Fruit fly (Drosophila melanogaster) whole organism, embryonic: ENCODE measurements around the gene CG43347.

Experiments
- Awh ChIP-seq: fragments of 200-800 bp; sonication (Bioruptor generic); IDR thresholded peaks from 2 replicates; pipeline ENCODE4, ENCODE4 v1.3.6; 2022; ENCODE audit warnings: missing biosample characterization, missing genetic modification characterization
- BEAF-32 ChIP-seq: fragments of 200-800 bp; sonication (Bioruptor generic); optimal IDR thresholded peaks from 3 replicates; lab custom pipeline; 2017; ENCODE audit warnings: missing biosample characterization, missing genetic modification characterization, mild to moderate bottlenecking, moderate library complexity, missing genetic modification reagents
- Bgb ChIP-seq: fragments of 200-800 bp; sonication (Bioruptor generic); IDR thresholded peaks from 2 replicates; pipeline ENCODE4 v1.3.6; 2022; ENCODE audit warnings: missing biosample characterization, missing genetic modification characterization; ENCODE audit not compliant: partially characterized antibody
- Blimp-1 ChIP-seq: fragments of 200-800 bp; sonication (Bioruptor generic); optimal IDR thresholded peaks from 3 replicates; lab custom pipeline; 2018; ENCODE audit warnings: missing biosample characterization, missing genetic modification characterization, mild to moderate bottlenecking, moderate library complexity, missing genetic modification reagents
- CG11696 ChIP-seq: fragments of 200-800 bp; sonication (Bioruptor generic); IDR thresholded peaks from 2 replicates; pipeline ENCODE4 v1.3.6; 2022; ENCODE audit warnings: missing biosample characterization, missing genetic modification characterization
- CG12299 ChIP-seq: fragments of 200-800 bp; sonication (Bioruptor generic); optimal IDR thresholded peaks from 2 replicates; lab custom pipeline; 2018; ENCODE audit warnings: missing biosample characterization, mild to moderate bottlenecking, missing genetic modification characterization
- CG12769 ChIP-seq: fragments of 200-800 bp; sonication (Bioruptor generic); optimal IDR thresholded peaks from 2 replicates; lab custom pipeline; 2019; ENCODE audit warnings: missing biosample characterization, mild to moderate bottlenecking, missing genetic modification characterization, moderate library complexity
- CG13287 ChIP-seq: fragments of 200-800 bp; sonication (Bioruptor generic); IDR thresholded peaks from 2 replicates; pipeline ENCODE4 v1.3.6; 2022; ENCODE audit warnings: missing biosample characterization, missing genetic modification characterization; ENCODE audit not compliant: partially characterized antibody
- CG16813 ChIP-seq: fragments of 200-800 bp; sonication (Bioruptor generic); IDR thresholded peaks from 3 replicates; pipeline ENCODE4 v1.3.6; 2022; ENCODE audit warnings: missing biosample characterization, missing genetic modification characterization; ENCODE audit not compliant: partially characterized antibody
- CG17359 ChIP-seq: fragments of 200-800 bp; sonication (Bioruptor generic); optimal IDR thresholded peaks from 3 replicates; lab custom pipeline; 2018; ENCODE audit warnings: missing biosample characterization, mild to moderate bottlenecking, missing genetic modification characterization, moderate library complexity
- CG17829 ChIP-seq: fragments of 200-800 bp; optimal IDR thresholded peaks from 2 replicates; lab custom pipeline; 2019; ENCODE audit warnings: missing biosample characterization, mild to moderate bottlenecking, missing genetic modification characterization, moderate library complexity
- CG18476 ChIP-seq: fragments of 200-800 bp; sonication (Bioruptor generic); optimal IDR thresholded peaks from 2 replicates; lab custom pipeline; 2016; ENCODE audit warnings: missing biosample characterization, mild to moderate bottlenecking, missing genetic modification characterization
- CG2712 ChIP-seq: fragments of 200-800 bp; optimal IDR thresholded peaks from 3 replicates; lab custom pipeline; 2019; ENCODE audit warnings: missing biosample characterization, mild to moderate bottlenecking, missing genetic modification characterization, moderate library complexity
- CG33557 ChIP-seq: fragments of 200-800 bp; sonication (Bioruptor generic); optimal IDR thresholded peaks from 2 replicates; lab custom pipeline; 2019; ENCODE audit warnings: missing biosample characterization, mild to moderate bottlenecking, missing genetic modification characterization, moderate library complexity
- CG4360 ChIP-seq: fragments of 200-800 bp; sonication (Bioruptor generic); IDR thresholded peaks from 2 replicates; pipeline ENCODE4 v1.3.6; 2022; ENCODE audit warnings: missing biosample characterization, missing genetic modification characterization
- CG4404 ChIP-seq: fragments of 200-800 bp; sonication (Bioruptor generic); IDR thresholded peaks from 2 replicates; pipeline ENCODE4 v1.3.6; 2022; ENCODE audit warnings: missing biosample characterization, missing genetic modification characterization
- CG4424 ChIP-seq: fragments of 200-800 bp; sonication (Bioruptor generic); optimal IDR thresholded peaks from 3 replicates; lab custom pipeline; 2016; ENCODE audit warnings: missing biosample characterization, missing genetic modification characterization
- CG4820 ChIP-seq: fragments of 200-800 bp; sonication (Bioruptor generic); optimal IDR thresholded peaks from 3 replicates; lab custom pipeline; 2016; ENCODE audit warnings: missing biosample characterization, missing genetic modification characterization
- CG6854 ChIP-seq: fragments of 200-800 bp; sonication (Bioruptor generic); optimal IDR thresholded peaks from 3 replicates; lab custom pipeline; 2017; ENCODE audit warnings: missing biosample characterization, mild to moderate bottlenecking, missing genetic modification characterization
- CG7745 ChIP-seq: fragments of 200-800 bp; sonication (Bioruptor generic); optimal IDR thresholded peaks from 2 replicates; lab custom pipeline; 2018; ENCODE audit warnings: missing biosample characterization, mild to moderate bottlenecking, missing genetic modification characterization, moderate library complexity
- CG7963 ChIP-seq: fragments of 200-800 bp; sonication (Bioruptor generic); IDR thresholded peaks from 3 replicates; pipeline ENCODE4 v1.3.6; 2022; ENCODE audit warnings: missing biosample characterization, missing genetic modification characterization; ENCODE audit not compliant: partially characterized antibody
- CG9215 ChIP-seq: fragments of 200-800 bp; sonication (Bioruptor generic); IDR thresholded peaks from 2 replicates; pipeline ENCODE4 v1.3.6; 2022; ENCODE audit warnings: missing biosample characterization, missing genetic modification characterization
- Dip3 ChIP-seq: fragments of 200-800 bp; sonication (Bioruptor generic); optimal IDR thresholded peaks from 3 replicates; lab custom pipeline; 2016; ENCODE audit warnings: missing biosample characterization, missing genetic modification characterization
- E2f2 ChIP-seq: fragments of 200-800 bp; sonication (Bioruptor generic); IDR thresholded peaks from 2 replicates; pipeline ENCODE4 v1.3.6; 2022; ENCODE audit warnings: missing biosample characterization, missing genetic modification characterization
- Fer3 ChIP-seq: fragments of 200-800 bp; sonication (Bioruptor generic); optimal IDR thresholded peaks from 2 replicates; lab custom pipeline; 2018; ENCODE audit warnings: missing biosample characterization, mild to moderate bottlenecking, missing genetic modification characterization, moderate library complexity
- H15 ChIP-seq: fragments of 200-800 bp; sonication (Bioruptor generic); IDR thresholded peaks from 3 replicates; pipeline ENCODE4 v1.3.6; 2022; ENCODE audit warnings: missing biosample characterization, missing genetic modification characterization
- HLH4C ChIP-seq: fragments of 200-800 bp; sonication (Bioruptor generic); IDR thresholded peaks from 3 replicates; pipeline ENCODE4 v1.3.6; 2022; ENCODE audit warnings: missing biosample characterization, missing genetic modification characterization; ENCODE audit not compliant: partially characterized antibody
- Jarid2 ChIP-seq: fragments of 200-800 bp; sonication (Bioruptor generic); optimal IDR thresholded peaks from 3 replicates; lab custom pipeline; 2017; ENCODE audit warnings: mild to moderate bottlenecking, missing biosample characterization, missing genetic modification reagents, missing genetic modification characterization
- Mes4 ChIP-seq: fragments of 200-800 bp; sonication (Bioruptor generic); optimal IDR thresholded peaks from 2 replicates; lab custom pipeline; 2016; ENCODE audit warnings: missing biosample characterization, missing genetic modification characterization
- NC2α ChIP-seq: fragments of 200-800 bp; sonication (Bioruptor generic); optimal IDR thresholded peaks from 2 replicates; lab custom pipeline; 2016; ENCODE audit warnings: missing biosample characterization, missing genetic modification characterization
- Optix ChIP-seq: fragments of 200-800 bp; sonication (Bioruptor generic); IDR thresholded peaks from 3 replicates; pipeline ENCODE4 v1.3.6; 2022; ENCODE audit warnings: missing biosample characterization, missing genetic modification characterization
- Side ChIP-seq: fragments of 200-800 bp; sonication (Bioruptor generic); optimal IDR thresholded peaks from 2 replicates; lab custom pipeline; 2016; ENCODE audit warnings: missing biosample characterization, missing genetic modification characterization
- Six4 ChIP-seq: fragments of 200-800 bp; sonication (Bioruptor generic); optimal IDR thresholded peaks from 2 replicates; lab custom pipeline; 2016; ENCODE audit warnings: missing biosample characterization, missing genetic modification characterization
- Xbp1 ChIP-seq: fragments of 200-800 bp; sonication (Bioruptor generic); optimal IDR thresholded peaks from 3 replicates; lab custom pipeline; 2016; ENCODE audit warnings: missing biosample characterization, mild to moderate bottlenecking, missing genetic modification characterization
- ara ChIP-seq: fragments of 200-800 bp; sonication (Bioruptor generic); IDR thresholded peaks from 2 replicates; pipeline ENCODE4 v1.3.6; 2022; ENCODE audit warnings: missing biosample characterization, missing genetic modification characterization
- cad ChIP-seq: fragments of >200 bp; optimal IDR thresholded peaks from 2 replicates; lab custom pipeline; 2017; ENCODE audit warnings: missing biosample characterization, missing genetic modification characterization
- cas ChIP-seq: fragments of 200-800 bp; sonication (Bioruptor generic); IDR thresholded peaks from 2 replicates; pipeline ENCODE4 v1.3.6; 2022; ENCODE audit warnings: missing biosample characterization, missing genetic modification characterization
- cato ChIP-seq: fragments of 200-800 bp; sonication (Bioruptor generic); optimal IDR thresholded peaks from 2 replicates; lab custom pipeline; 2016; ENCODE audit warnings: missing biosample characterization, missing genetic modification characterization, borderline replicate concordance
- h ChIP-seq: fragments of >200 bp; optimal IDR thresholded peaks from 2 replicates; lab custom pipeline; 2017
- hkb ChIP-seq, 2 experiments: fragments of 200-800 bp in 1 of 2; fragments of >200 bp in 1 of 2; sonication (Bioruptor generic) in 1 of 2; IDR thresholded peaks in 1 of 2; optimal IDR thresholded peaks in 1 of 2; 2 replicates each; pipeline versions ENCODE4 v1.3.6 to Lab custom; 2017 to 2022; ENCODE audit warnings: missing biosample characterization in 1 of 2, missing genetic modification characterization in 1 of 2
- insv ChIP-seq, 2 experiments: fragments of 200-800 bp; sonication (Bioruptor generic); optimal IDR thresholded peaks; 3 replicates each; lab custom pipeline; 2016 to 2018; ENCODE audit warnings: missing biosample characterization in 2 of 2, missing genetic modification characterization in 2 of 2
- nom ChIP-seq: fragments of 200-800 bp; sonication (Bioruptor generic); optimal IDR thresholded peaks from 2 replicates; lab custom pipeline; 2017; ENCODE audit warnings: missing biosample characterization, missing genetic modification characterization, mild to moderate bottlenecking, moderate library complexity, missing genetic modification reagents
- onecut ChIP-seq: fragments of 200-800 bp; sonication (Bioruptor generic); IDR thresholded peaks from 2 replicates; pipeline ENCODE4 v1.3.6; 2022; ENCODE audit warnings: missing biosample characterization, missing genetic modification characterization
- pho ChIP-seq: fragments of 200-800 bp; sonication (Bioruptor generic); optimal IDR thresholded peaks from 2 replicates; lab custom pipeline; 2016; ENCODE audit warnings: missing biosample characterization, missing genetic modification characterization
- phol ChIP-seq: fragments of 200-800 bp; sonication (Bioruptor generic); optimal IDR thresholded peaks from 3 replicates; lab custom pipeline; 2018; ENCODE audit warnings: missing biosample characterization, mild to moderate bottlenecking, missing genetic modification characterization, moderate library complexity
- shn ChIP-seq: fragments of 200-800 bp; sonication (Bioruptor generic); optimal IDR thresholded peaks from 3 replicates; lab custom pipeline; 2016; ENCODE audit warnings: missing biosample characterization, missing genetic modification characterization
- tio ChIP-seq: fragments of 200-800 bp; sonication (Bioruptor generic); optimal IDR thresholded peaks from 2 replicates; lab custom pipeline; 2017; ENCODE audit warnings: missing biosample characterization, missing genetic modification characterization, inconsistent platforms
- toy ChIP-seq: fragments of 200-800 bp; sonication (Bioruptor generic); IDR thresholded peaks from 2 replicates; pipeline ENCODE4 v1.3.6; 2022; ENCODE audit warnings: missing biosample characterization, missing genetic modification characterization
- vfl ChIP-seq: fragments of 200-800 bp; sonication (Bioruptor generic); optimal IDR thresholded peaks from 2 replicates; lab custom pipeline; 2016; ENCODE audit warnings: missing biosample characterization, missing genetic modification characterization

The CG43347 gene

DNA sequence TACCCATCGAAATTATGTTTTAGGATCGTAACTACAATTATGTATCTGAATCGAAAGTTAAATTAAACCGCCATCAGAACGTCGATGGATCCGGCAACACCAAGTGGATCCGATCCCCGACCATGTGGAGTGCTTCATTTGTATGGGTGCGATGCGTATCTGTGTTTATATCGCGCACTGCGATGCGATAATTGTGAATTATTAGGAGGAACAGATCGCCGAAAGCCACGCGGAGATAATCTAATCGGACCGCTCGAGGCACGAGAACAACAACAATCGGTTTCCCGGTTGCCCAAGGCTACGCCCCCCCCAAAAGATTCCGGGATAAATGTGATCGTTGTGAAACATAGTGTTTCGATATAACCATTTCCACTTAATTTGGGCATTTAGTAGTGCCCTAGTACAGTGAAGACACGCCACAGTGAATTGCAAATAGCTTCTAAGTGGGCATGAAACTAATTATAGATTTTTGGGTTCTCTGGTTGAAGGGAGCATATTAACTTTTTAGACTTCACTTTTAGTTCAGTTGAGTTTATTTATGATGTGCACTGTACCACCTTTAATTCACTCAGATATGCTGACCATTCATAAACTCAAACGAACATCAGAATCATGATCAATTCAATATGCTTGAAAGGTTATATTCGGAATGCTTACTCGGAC, 19.6 kb downstream of the CG43347 start (continued):
- TF ChIP-seq Xbp1 (peak; percentile 48), CG33557 (no peak), CG9215 (peak; percentile 49; the same call in 1 of the 2 replicates), CG12769 (tag; lab: Kevin White, UChicago) (peak; percentile 80), CG11696 (no peak), CG17359 (tag; lab: Kevin White, UChicago) (peak; percentile 62), Six4 (GFP tag; lab: Kevin White, UChicago) (no peak), CG12299 (tag; lab: Kevin White, UChicago) (no peak), H15 (GFP tag; lab: Robert Waterston, UW) (0 out of 3 replicates have a peak, but pooled peaks have one; percentile 29), cas (no peak), toy (GFP tag; lab: Robert Waterston, UW) (no peak), CG4360 (peak; percentile 26; the same call in 1 of the 2 replicates), CG17829 (tag; lab: Kevin White, UChicago) (no peak), nom (no peak), E2f2 (peak; percentile 54; the same call in 1 of the 2 replicates), h (no peak), shn (GFP tag; lab: Kevin White, UChicago) (no peak), phol (tag; lab: Kevin White, UChicago) (peak; percentile 41), onecut (GFP tag; lab: Robert Waterston, UW) (no peak), insv (GFP tag; optimal IDR thresholded peaks at IDR 0.05; lab: Kevin White, UChicago) (no peak), CG7963 (no peak), BEAF-32 (GFP tag; lab: Kevin White, UChicago) (no peak), CG7745 (tag; lab: Kevin White, UChicago) (no peak), cato (GFP tag; lab: Kevin White, UChicago) (no peak), CG4424 (GFP tag; lab: Kevin White, UChicago) (peak; percentile 53), HLH4C (GFP tag; lab: Robert Waterston, UW) (no peak), Awh (GFP tag; lab: Robert Waterston, UW) (0 out of 2 replicates have a peak, but pooled peaks have one; percentile 19), NC2α (GFP tag; lab: Kevin White, UChicago) (no peak), hkb (optimal IDR thresholded peaks at IDR 0.05; lab: Kevin White, UChicago) (no peak), hkb (GFP tag; IDR thresholded peaks at IDR 0.05; lab: Robert Waterston, UW) (peak; percentile 55; the same call in 1 of the 2 replicates), CG16813 (no peak), Bgb (GFP tag; lab: Robert Waterston, UW) (no peak), Jarid2 (no peak), CG4404 (GFP tag; lab: Robert Waterston, UW) (no peak), pho (GFP tag; lab: Kevin White, UChicago) (no peak), CG6854 (GFP tag; lab: Kevin White, UChicago) (no peak), cad (GFP tag; lab: Kevin White, UChicago) (no peak), Side (GFP tag; lab: Kevin White, UChicago) (peak; percentile 18), vfl (no peak), ara (peak; percentile 43; the same call in 1 of the 2 replicates), Dip3 (GFP tag; lab: Kevin White, UChicago) (peak; percentile 39), CG13287 (GFP tag; lab: Robert Waterston, UW) (no peak), Optix (GFP tag; lab: Robert Waterston, UW) (peak; percentile 56; the same call in 1 of the 3 replicates), Mes4 (GFP tag; lab: Kevin White, UChicago) (no peak), Fer3 (peak; percentile 52), tio (GFP tag; lab: Kevin White, UChicago) (no peak), CG4820 (peak; percentile 41), CG18476 (GFP tag; lab: Kevin White, UChicago) (no peak), CG2712 (tag; lab: Kevin White, UChicago) (peak; percentile 50), Blimp-1 (GFP tag; lab: Kevin White, UChicago) (peak; percentile 43)
